Worm (Caenorhabditis elegans) whole organism, L2 larva: ENCODE measurements around the gene grld-1.

Experiments
- crh-2 ChIP-seq: sonication (generic microtip); optimal IDR thresholded peaks from 2 replicates; lab custom pipeline; 2017; ENCODE audit warnings: missing biosample characterization, missing genetic modification characterization
- mdl-1 ChIP-seq, 2 experiments: fragments of 150-350 bp in 1 of 2; sonication (generic microtip) in 1 of 2; optimal IDR thresholded peaks; 2 replicates each; lab custom pipeline; 2017; ENCODE audit warnings: missing biosample characterization in 2 of 2, missing genetic modification characterization in 2 of 2
- nhr-25 ChIP-seq: fragments of 150-350 bp; sonication (generic microtip); optimal IDR thresholded peaks from 3 replicates; lab custom pipeline; 2014; ENCODE audit warnings: missing biosample characterization, missing genetic modification characterization
- unc-55 ChIP-seq: fragments of 150-350 bp; sonication (generic microtip); optimal IDR thresholded peaks from 3 replicates; lab custom pipeline; 2014; ENCODE audit warnings: missing biosample characterization, missing genetic modification reagents, missing genetic modification characterization

DNA sequence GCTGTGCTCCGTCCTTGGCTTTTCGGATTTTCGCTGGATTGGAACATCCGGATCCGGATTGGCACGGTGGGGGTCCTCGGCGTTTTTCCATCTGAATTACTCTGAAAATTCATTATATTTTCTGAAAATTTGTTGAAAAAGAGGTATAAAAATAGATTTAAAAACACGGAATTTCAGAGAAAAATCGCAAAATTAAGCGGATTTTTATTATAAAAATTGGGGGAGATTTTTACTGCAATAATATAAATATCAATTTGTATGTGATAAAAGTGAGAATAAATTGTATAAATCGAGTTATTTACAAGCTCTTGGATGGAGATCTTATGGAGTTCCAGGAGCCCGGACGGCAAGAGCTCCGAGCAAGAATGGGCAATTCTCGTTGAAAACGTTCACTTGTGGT is 4.1 kb downstream of the grld-1 start, which contains the start of gene tut-1:
- no peak for TF ChIP-seq nhr-25 (tag; lab: Kevin White, UChicago)
- TF ChIP-seq crh-2 (tag; lab: Kevin White, UChicago): no peak
- no peak for TF ChIP-seq unc-55 (GFP tag; lab: Kevin White, UChicago)
- TF ChIP-seq mdl-1 (tag; optimal IDR thresholded peaks at IDR 0.05; lab: Kevin White, UChicago): no peak
